Fruit fly (Drosophila melanogaster): ENCODE measurements around the gene btsz.

Gene btsz

DNA sequence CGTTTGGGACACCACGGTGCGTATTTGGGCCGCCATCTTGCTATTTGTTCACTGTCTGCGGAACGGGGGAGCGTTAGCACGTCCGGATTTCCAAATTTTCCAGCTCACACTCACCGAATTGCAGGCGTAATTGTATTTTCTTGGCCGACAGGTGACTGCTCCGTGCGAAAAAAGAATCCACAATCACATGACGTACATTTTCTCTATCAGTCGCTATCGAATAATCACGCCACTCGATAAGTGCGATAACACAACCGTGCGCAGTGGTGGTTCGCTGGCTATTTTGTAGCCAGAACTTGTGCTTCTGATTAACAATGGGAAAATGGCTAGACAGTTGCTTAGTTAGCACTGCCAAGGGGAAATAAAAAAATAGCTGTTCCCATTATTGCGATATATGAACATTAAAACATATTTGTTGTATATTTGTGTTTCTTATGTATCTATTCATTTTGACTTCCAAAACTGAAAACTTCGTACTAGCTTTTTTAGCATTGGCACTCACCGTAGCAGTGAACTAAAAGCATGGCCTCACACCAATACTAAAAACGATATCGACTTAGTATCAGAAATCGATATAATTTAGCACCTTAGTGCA is 28.6 kb upstream of the btsz start, which contains the start of gene VhaPPA1-1 (continued):
- TF ChIP-seq CG4707 (GFP tag; optimal IDR thresholded peaks at IDR 0.05), result no peak
- TF ChIP-seq da (GFP tag; optimal IDR thresholded peaks at IDR 0.05), result no peak
- no peak for TF ChIP-seq CG16779 (GFP tag; IDR thresholded peaks at IDR 0.05)
- peak; percentile 68 for TF ChIP-seq CG3995 (GFP tag; optimal IDR thresholded peaks at IDR 0.05)
- TF ChIP-seq trh (GFP tag; optimal IDR thresholded peaks at IDR 0.05), result no peak
- no peak for TF ChIP-seq kni (GFP tag; optimal IDR thresholded peaks at IDR 0.05)
- peak; percentile 17 for TF ChIP-seq exex (tag; optimal IDR thresholded peaks at IDR 0.05)
- peak; percentile 49 for TF ChIP-seq CG2678 (tag; optimal IDR thresholded peaks at IDR 0.05)
- TF ChIP-seq HmgD (GFP tag; optimal IDR thresholded peaks at IDR 0.05), result peak; percentile 83
- TF ChIP-seq Doc2 (GFP tag; IDR thresholded peaks at IDR 0.05), result no peak
- TF ChIP-seq tx (GFP tag; optimal IDR thresholded peaks at IDR 0.05), result no peak
- peak; percentile 28 for TF ChIP-seq CG30403 (GFP tag; optimal IDR thresholded peaks at IDR 0.05)
- TF ChIP-seq Awh (GFP tag; IDR thresholded peaks at IDR 0.05), result no peak
- peak; percentile 57 for TF ChIP-seq CoRest (tag; optimal IDR thresholded peaks at IDR 0.05)
- peak; percentile 43 for TF ChIP-seq Hmr (GFP tag; optimal IDR thresholded peaks at IDR 0.05)
- TF ChIP-seq CG18262 (tag; optimal IDR thresholded peaks at IDR 0.05), result no peak
- TF ChIP-seq CG10979 (tag; optimal IDR thresholded peaks at IDR 0.05), result no peak
- TF ChIP-seq CG17328 (GFP tag; IDR thresholded peaks at IDR 0.05), result no peak
- TF ChIP-seq CG7372 (GFP tag; IDR thresholded peaks at IDR 0.05), result no peak
- TF ChIP-seq CG10366 (GFP tag; IDR thresholded peaks at IDR 0.05), result no peak
- no peak for TF ChIP-seq Stat92E (GFP tag; optimal IDR thresholded peaks at IDR 0.05)
- TF ChIP-seq Nf-YC (tag; optimal IDR thresholded peaks at IDR 0.05), result peak; percentile 60
- no peak for TF ChIP-seq sima (GFP tag; optimal IDR thresholded peaks at IDR 0.05)
- peak; percentile 23 for TF ChIP-seq zfh2 (GFP tag; optimal IDR thresholded peaks at IDR 0.05)
- no peak for TF ChIP-seq stc (GFP tag; IDR thresholded peaks at IDR 0.05)
- TF ChIP-seq lmd (GFP tag; IDR thresholded peaks at IDR 0.05), result no peak
- peak; percentile 63 for TF ChIP-seq Ets65A (GFP tag)
- TF ChIP-seq CG3407 (GFP tag; optimal IDR thresholded peaks at IDR 0.05), result no peak
- TF ChIP-seq tna (GFP tag; IDR thresholded peaks at IDR 0.05; ENCODE audit: partially characterized antibody), result no peak
- no peak for TF ChIP-seq CG4854 (GFP tag; optimal IDR thresholded peaks at IDR 0.05)
- no peak for TF ChIP-seq run (tag; optimal IDR thresholded peaks at IDR 0.05)
- no peak for TF ChIP-seq scrt (GFP tag; optimal IDR thresholded peaks at IDR 0.05)
- TF ChIP-seq CG15479 (GFP tag; optimal IDR thresholded peaks at IDR 0.05), result no peak
- TF ChIP-seq CG10654 (GFP tag; optimal IDR thresholded peaks at IDR 0.05), result no peak
- peak; percentile 99 for TF ChIP-seq CG2116 (GFP tag; optimal IDR thresholded peaks at IDR 0.05)
- TF ChIP-seq Mes4 (GFP tag; optimal IDR thresholded peaks at IDR 0.05), result no peak
- no peak for TF ChIP-seq croc (GFP tag; conservative IDR thresholded peaks at IDR 0.05)
- TF ChIP-seq ase (GFP tag; IDR thresholded peaks at IDR 0.05), result no peak
- TF ChIP-seq ara (GFP tag; IDR thresholded peaks at IDR 0.05), result no peak
- TF ChIP-seq gt (GFP tag; IDR thresholded peaks at IDR 0.05), result no peak
- TF ChIP-seq grn (GFP tag; optimal IDR thresholded peaks at IDR 0.05), result peak; percentile 5
- TF ChIP-seq MESR4 (GFP tag; optimal IDR thresholded peaks at IDR 0.05), result peak; percentile 96
- no peak for TF ChIP-seq CG13123 (GFP tag; optimal IDR thresholded peaks at IDR 0.05)
- no peak for TF ChIP-seq bigmax (GFP tag; optimal IDR thresholded peaks at IDR 0.05)
- no peak for TF ChIP-seq CG3838 (GFP tag; optimal IDR thresholded peaks at IDR 0.05)
- TF ChIP-seq Scr (GFP tag; IDR thresholded peaks at IDR 0.05; ENCODE audit: partially characterized antibody), result peak; percentile 59; the same call in 1 of the 2 replicates
- TF ChIP-seq CTCF (GFP tag; optimal IDR thresholded peaks at IDR 0.05), result peak; percentile 37
- no peak for TF ChIP-seq CG6813 (GFP tag; optimal IDR thresholded peaks at IDR 0.05)
- peak; percentile 64 for TF ChIP-seq CG17186 (GFP tag; optimal IDR thresholded peaks at IDR 0.05)
- no peak for TF ChIP-seq ttk (GFP tag; IDR thresholded peaks at IDR 0.05)
- TF ChIP-seq vfl (GFP tag; optimal IDR thresholded peaks at IDR 0.05), result no peak
- TF ChIP-seq CG9609 (GFP tag; optimal IDR thresholded peaks at IDR 0.05), result no peak
